Fruit fly (Drosophila melanogaster): ENCODE data around the gene Septin4.

dm6 chrX:16744345-16744744 lies 49.4 kb upstream of the Septin4 start:
- TF ChIP-seq CG8478 (optimal IDR thresholded peaks at IDR 0.05) (no peak), CTCF (optimal IDR thresholded peaks at IDR 0.05) (no peak)

Data from S2 (cell line).